Fruit fly (Drosophila melanogaster): ENCODE data around the gene CG5447.

The CG5447 gene

DNA sequence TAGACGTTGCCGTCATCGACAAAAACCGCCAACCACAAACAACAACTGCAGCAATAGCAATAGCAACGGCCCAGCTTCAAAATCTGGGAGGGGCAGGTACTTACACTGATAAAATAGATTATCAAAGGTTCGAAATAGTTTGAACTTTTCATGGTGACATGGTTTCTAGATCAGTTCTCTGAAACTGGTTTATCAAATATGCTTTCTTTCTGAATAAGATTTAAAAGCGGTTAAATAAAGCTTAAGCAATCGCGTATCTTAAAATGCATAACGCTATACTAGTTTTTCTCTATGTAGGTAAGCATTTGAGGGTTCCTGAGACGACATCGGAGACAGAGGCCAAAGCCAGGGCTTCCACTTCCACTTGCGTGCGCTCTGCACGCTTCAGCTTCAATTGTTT, 48.0 kb downstream of the CG5447 start:
- TF ChIP-seq psq (GFP tag; optimal IDR thresholded peaks at IDR 0.05) = no peak
- no peak for TF ChIP-seq lola (GFP tag; optimal IDR thresholded peaks at IDR 0.05)
- no peak for TF ChIP-seq br (GFP tag; optimal IDR thresholded peaks at IDR 0.05)
- no peak for TF ChIP-seq tai (GFP tag; optimal IDR thresholded peaks at IDR 0.05)
- no peak for TF ChIP-seq sv (GFP tag; optimal IDR thresholded peaks at IDR 0.05)
- TF ChIP-seq HLH106 (tag; optimal IDR thresholded peaks at IDR 0.05) = no peak
- TF ChIP-seq Rel (GFP tag; optimal IDR thresholded peaks at IDR 0.05) = no peak
- no peak for TF ChIP-seq Rel (tag; optimal IDR thresholded peaks at IDR 0.05)
- TF ChIP-seq foxo (GFP tag; optimal IDR thresholded peaks at IDR 0.05) = no peak
- no peak for TF ChIP-seq Abd-B (GFP tag; optimal IDR thresholded peaks at IDR 0.05)
- no peak for TF ChIP-seq usp (GFP tag; optimal IDR thresholded peaks at IDR 0.05)
- no peak for TF ChIP-seq GATAd (GFP tag; optimal IDR thresholded peaks at IDR 0.05)
- TF ChIP-seq Hnf4 (GFP tag; optimal IDR thresholded peaks at IDR 0.05) = no peak
- TF ChIP-seq jim (GFP tag; optimal IDR thresholded peaks at IDR 0.05) = no peak
- TF ChIP-seq Vsx2 (GFP tag; optimal IDR thresholded peaks at IDR 0.05; ENCODE audit: partially characterized antibody) = no peak
- no peak for TF ChIP-seq Hr83 (GFP tag; optimal IDR thresholded peaks at IDR 0.05; ENCODE audit: poor library complexity, severe bottlenecking)
- TF ChIP-seq OdsH (GFP tag; optimal IDR thresholded peaks at IDR 0.05) = no peak
- no peak for TF ChIP-seq Mio (GFP tag; optimal IDR thresholded peaks at IDR 0.05)
- TF ChIP-seq Dif (GFP tag; optimal IDR thresholded peaks at IDR 0.05; ENCODE audit: partially characterized antibody) = no peak
- no peak for TF ChIP-seq Hr78 (GFP tag; optimal IDR thresholded peaks at IDR 0.05)
- no peak for TF ChIP-seq CG32264 (GFP tag; optimal IDR thresholded peaks at IDR 0.05)

DNA sequence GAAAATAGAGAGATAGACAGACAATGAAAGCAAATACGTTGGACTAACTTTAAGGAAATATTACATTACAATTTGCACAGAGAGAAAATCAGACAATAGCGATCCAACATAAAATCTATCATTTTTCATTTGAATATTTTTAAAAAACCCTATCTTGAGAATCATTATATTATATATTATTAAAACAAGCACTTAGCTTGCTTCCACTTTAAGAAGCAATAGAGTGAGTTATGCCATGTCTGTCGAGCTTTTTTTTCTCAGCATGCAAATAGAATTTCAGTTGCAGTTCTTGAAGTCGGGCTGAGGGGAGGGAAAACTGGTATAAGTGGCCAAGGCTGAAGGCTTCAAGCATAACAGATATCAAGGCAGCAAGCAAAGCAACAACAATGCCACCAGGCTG, 49.7 kb downstream of the CG5447 start:
- TF ChIP-seq foxo (GFP tag; optimal IDR thresholded peaks at IDR 0.05) (no peak), Jra (GFP tag; optimal IDR thresholded peaks at IDR 0.05) (no peak), brk (GFP tag; optimal IDR thresholded peaks at IDR 0.05) (no peak), sage (GFP tag; optimal IDR thresholded peaks at IDR 0.05) (no peak), lola (GFP tag; optimal IDR thresholded peaks at IDR 0.05) (no peak), sv (GFP tag; optimal IDR thresholded peaks at IDR 0.05) (no peak), pan (optimal IDR thresholded peaks at IDR 0.05) (no peak), CG9705 (GFP tag; optimal IDR thresholded peaks at IDR 0.05) (no peak), Rel (GFP tag; optimal IDR thresholded peaks at IDR 0.05) (no peak), Rel (tag; optimal IDR thresholded peaks at IDR 0.05) (no peak), usp (GFP tag; optimal IDR thresholded peaks at IDR 0.05) (no peak), HLH106 (tag; optimal IDR thresholded peaks at IDR 0.05) (no peak), Hr83 (GFP tag; optimal IDR thresholded peaks at IDR 0.05; ENCODE audit: poor library complexity, severe bottlenecking) (no peak), h (GFP tag; optimal IDR thresholded peaks at IDR 0.05) (no peak), psq (GFP tag; optimal IDR thresholded peaks at IDR 0.05) (no peak), GATAd (GFP tag; optimal IDR thresholded peaks at IDR 0.05) (no peak), tai (GFP tag; optimal IDR thresholded peaks at IDR 0.05) (no peak), Sp1 (GFP tag; optimal IDR thresholded peaks at IDR 0.05) (no peak)

dm6 chr3R:26502907-26503306, 50.6 kb downstream of the CG5447 start:
- TF ChIP-seq dsf (GFP tag; optimal IDR thresholded peaks at IDR 0.05; ENCODE audit: borderline replicate concordance) = no peak
- TF ChIP-seq woc (GFP tag; optimal IDR thresholded peaks at IDR 0.05) = peak; percentile 12
- TF ChIP-seq brk (GFP tag; optimal IDR thresholded peaks at IDR 0.05) = no peak

dm6 chr3R:26503317-26503716, 51.0 kb downstream of the CG5447 start:
- no peak for TF ChIP-seq GATAd (GFP tag; optimal IDR thresholded peaks at IDR 0.05)
- TF ChIP-seq Dfd (GFP tag; optimal IDR thresholded peaks at IDR 0.05) = peak; percentile 79
